Worm (Caenorhabditis elegans): ENCODE data around the gene srz-91.
"Not testable (repeated sequence)": the region's sequence is repeated elsewhere in the genome, so short reads cannot be mapped to it uniquely, and the experiment has no call there.

The srz-91 gene

DNA sequence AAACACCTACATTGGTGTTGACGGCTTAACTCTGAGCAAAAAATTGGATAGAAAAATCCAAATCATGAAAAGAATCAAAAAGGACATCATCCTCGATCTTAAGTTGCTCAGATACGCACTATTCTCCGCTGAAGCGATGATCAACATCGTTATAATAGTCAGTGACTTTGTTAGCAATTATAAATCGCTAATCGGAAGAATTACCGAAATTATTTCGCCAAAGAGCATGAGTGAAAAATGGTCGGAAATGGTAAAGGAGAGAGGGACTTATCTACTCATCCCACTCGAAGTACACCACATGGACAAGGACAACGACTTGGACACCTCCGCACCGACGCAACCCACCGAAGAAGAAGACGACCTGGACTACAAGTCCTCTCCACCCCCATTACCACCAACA is 27.9 kb upstream of the srz-91 start:
- TF ChIP-seq K02D7.2 (tag; optimal IDR thresholded peaks at IDR 0.05): no peak
- no peak for TF ChIP-seq elt-4 (tag; optimal IDR thresholded peaks at IDR 0.05)
- no peak for TF ChIP-seq nfya-1 (tag; optimal IDR thresholded peaks at IDR 0.05)

DNA sequence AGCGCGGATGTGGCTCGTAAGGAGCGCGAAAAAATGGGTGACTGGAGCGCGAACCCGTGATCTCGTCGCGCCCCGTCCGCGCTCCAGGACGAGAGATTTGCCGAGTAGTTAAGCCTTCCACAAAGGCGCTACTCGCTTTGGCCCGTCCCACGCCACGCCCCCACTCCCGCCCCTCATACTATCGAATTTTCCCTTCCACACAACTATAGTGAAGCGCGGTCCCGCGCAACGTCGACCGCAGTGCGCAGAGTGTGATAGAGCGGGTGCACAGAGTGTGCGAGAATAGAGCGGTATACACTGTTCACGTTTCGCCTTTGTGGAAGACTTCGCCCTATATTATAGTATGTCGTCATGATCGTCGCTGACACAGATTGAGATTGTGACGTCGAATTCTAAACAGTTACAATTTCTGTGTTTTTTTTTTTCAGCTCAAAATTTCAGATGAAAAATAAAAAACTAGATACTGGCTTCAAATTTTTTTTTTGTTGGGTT is 23.5 kb upstream of the srz-91 start, which contains the start of gene fbxa-133:
fbxa-133 (plus strand) TSS at position 442 of the 492 bp plus-strand sequence.
- TF ChIP-seq ceh-34 (tag; optimal IDR thresholded peaks at IDR 0.05); hlh-30 (tag; optimal IDR thresholded peaks at IDR 0.05; ENCODE audit: insufficient read depth); ama-1 (optimal IDR thresholded peaks at IDR 0.05): not testable (repeated sequence)

DNA sequence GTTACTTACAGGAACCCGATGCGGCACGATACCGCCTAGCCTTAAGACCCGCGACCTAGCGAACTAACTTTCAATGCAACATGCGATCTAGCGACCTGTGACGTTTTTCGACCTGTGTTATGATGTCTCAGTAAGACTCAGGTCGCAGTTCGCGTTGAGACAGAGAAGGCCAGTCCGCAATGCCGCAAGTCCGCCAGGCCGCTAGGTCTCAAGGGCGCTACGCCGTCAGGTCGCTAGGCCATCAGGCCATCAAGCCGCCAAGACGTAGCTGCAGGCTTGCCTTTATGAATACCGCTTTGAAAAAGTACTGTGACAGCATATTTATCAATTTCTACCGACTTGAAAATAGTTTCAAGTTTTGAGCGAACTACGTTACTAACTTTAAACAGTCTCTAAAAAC is 12.2 kb upstream of the srz-91 start:
- no peak for TF ChIP-seq ttx-3 (tag; optimal IDR thresholded peaks at IDR 0.05)
- no peak for TF ChIP-seq ztf-16 (tag; optimal IDR thresholded peaks at IDR 0.05)
- TF ChIP-seq ceh-19 (GFP tag; optimal IDR thresholded peaks at IDR 0.05): no peak

DNA sequence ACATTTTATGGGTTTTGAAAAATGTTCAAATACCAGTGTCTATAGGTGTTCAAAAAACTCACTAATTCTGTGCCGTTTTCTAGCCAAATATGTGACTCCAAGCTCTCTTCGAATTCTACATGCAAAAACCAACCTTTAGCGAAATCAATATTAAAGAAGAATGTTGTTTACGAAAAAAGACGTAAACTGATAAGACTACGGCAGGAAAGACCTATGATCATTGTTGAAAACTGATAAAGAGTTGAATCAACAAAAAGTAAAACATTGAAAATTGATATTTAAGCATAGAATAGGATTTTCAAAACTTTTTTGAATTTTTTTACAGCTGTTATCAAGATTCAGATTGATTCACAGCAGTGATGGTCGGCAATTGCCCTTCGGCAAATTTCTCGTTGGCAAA is 9.1 kb upstream of the srz-91 start, which contains the start of gene Y6G8.2:
Y6G8.2 (minus strand) TSS at position 147 of the 400 bp plus-strand sequence.
- peak; percentile 27 for TF ChIP-seq elt-2 (tag; optimal IDR thresholded peaks at IDR 0.05)
- TF ChIP-seq unc-42 (tag; optimal IDR thresholded peaks at IDR 0.05): no peak

DNA sequence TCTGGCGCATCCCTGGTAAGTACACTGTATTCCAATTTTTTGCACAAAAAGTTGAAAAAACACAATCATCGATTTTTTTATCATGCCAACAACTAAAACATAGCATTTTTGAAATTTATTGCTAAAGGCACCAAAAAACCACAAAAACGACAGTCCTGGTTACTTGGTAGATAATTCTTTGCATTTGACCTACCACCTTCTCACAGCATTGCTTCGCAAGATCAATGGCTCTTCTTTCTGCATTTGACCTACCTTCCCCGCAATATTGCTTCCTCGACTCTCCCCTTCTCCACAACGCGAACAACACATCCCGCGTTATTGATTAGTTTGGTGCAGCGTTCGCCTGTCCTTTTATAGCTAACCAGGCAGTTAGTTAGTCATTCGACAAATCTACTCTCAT is 6.4 kb upstream of the srz-91 start, which contains the start of gene ztf-25:
ztf-25 (plus strand) TSS at position 301 of the 400 bp plus-strand sequence.
- TF ChIP-seq ztf-16 (tag; optimal IDR thresholded peaks at IDR 0.05) (no peak), ceh-9 (tag; optimal IDR thresholded peaks at IDR 0.05) (no peak), pag-3 (tag; optimal IDR thresholded peaks at IDR 0.05; ENCODE audit: borderline replicate concordance) (no peak), ceh-14 (tag; optimal IDR thresholded peaks at IDR 0.05) (no peak), ama-1 (optimal IDR thresholded peaks at IDR 0.05) (no peak), ceh-34 (tag; optimal IDR thresholded peaks at IDR 0.05) (no peak), dve-1 (tag; optimal IDR thresholded peaks at IDR 0.05) (no peak), rnt-1 (tag; optimal IDR thresholded peaks at IDR 0.05) (no peak), Y22D7AL.16 (tag; optimal IDR thresholded peaks at IDR 0.05) (no peak)

DNA sequence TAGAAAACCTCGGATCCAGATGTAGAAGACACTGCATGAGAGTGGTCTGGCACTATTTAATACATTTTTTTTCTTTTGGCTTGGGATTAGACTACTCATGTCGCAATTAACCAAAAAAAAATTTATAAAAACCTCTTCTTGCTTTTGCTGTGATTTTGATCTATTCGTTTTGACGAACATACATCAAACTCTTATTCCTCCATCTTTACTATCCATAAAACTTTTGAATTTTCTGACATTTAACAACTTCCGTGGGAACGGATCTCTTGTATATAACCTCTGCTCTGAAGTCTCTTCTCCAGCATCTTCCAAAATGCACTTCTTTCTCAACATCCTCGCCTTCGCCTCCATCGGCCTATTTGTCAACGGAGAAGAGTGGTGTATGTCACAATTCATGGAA is 1.8 kb upstream of the srz-91 start, which contains the start of gene Y6G8.16:
Y6G8.16 (plus strand) TSS at position 301 of the 400 bp plus-strand sequence.
- TF ChIP-seq ceh-31, odd-2, fax-1 (tag; optimal IDR thresholded peaks at IDR 0.05): not testable (repeated sequence)

DNA sequence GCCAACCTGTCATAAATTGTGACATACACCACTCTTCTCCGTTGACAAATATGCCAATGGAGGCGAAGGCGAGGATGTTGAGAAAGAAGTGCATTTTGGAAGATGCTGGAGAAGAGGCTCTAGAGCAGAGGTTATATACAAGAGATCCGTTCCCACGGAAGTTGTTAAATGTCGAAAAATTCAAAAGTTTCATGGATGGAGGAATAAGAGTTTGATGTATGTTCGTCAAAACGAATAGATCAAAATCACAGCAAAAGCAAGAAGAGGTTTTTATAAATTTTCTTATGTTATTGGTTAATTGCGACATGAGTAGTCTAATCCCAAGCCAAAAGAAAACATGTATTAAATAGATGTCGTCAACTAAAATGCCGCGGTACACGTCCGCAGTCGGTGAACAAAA is 2.6 kb downstream of the srz-91 start, which contains the start of gene Y6G8.15:
Y6G8.15 (minus strand) TSS at position 101 of the 400 bp plus-strand sequence.
- not testable (repeated sequence) for TF ChIP-seq pag-3 (tag; optimal IDR thresholded peaks at IDR 0.05; ENCODE audit: borderline replicate concordance); madf-2 (tag; optimal IDR thresholded peaks at IDR 0.05); hlh-13 (GFP tag; optimal IDR thresholded peaks at IDR 0.05)

DNA sequence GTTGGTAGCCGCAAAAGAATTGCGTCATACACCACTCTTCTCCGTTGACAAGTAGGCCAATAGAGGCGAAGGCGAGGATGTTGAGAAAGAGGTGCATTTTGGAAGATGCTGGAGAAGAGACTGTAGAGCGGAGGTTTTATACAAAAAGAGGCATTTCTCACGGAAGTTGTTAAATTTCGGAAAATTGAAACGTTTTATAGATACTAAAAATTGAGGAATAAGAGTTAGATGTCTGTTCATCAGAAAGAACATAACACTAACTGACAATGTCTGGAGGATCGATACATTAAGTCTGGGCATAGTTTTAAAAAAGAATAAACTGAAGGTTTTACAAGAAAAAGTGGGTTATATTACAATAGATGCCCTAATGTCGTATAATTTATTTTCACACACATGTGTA is 6.4 kb downstream of the srz-91 start, which contains the start of gene Y6G8.14:
Y6G8.14 (minus strand) TSS at position 101 of the 400 bp plus-strand sequence.
- no peak for TF ChIP-seq pha-4 (tag; optimal IDR thresholded peaks at IDR 0.05)
- no peak for TF ChIP-seq ceh-48 (tag; optimal IDR thresholded peaks at IDR 0.05)
- no peak for TF ChIP-seq fkh-10 (GFP tag; optimal IDR thresholded peaks at IDR 0.05)
- TF ChIP-seq unc-86 (tag; optimal IDR thresholded peaks at IDR 0.05): no peak
- no peak for TF ChIP-seq zip-5 (tag; optimal IDR thresholded peaks at IDR 0.05)
- TF ChIP-seq F13H6.1 (tag; optimal IDR thresholded peaks at IDR 0.05): no peak
- no peak for TF ChIP-seq tbx-2 (tag; optimal IDR thresholded peaks at IDR 0.05)
- TF ChIP-seq dmd-4 (tag; optimal IDR thresholded peaks at IDR 0.05; ENCODE audit: borderline replicate concordance): no peak
- TF ChIP-seq madf-2 (tag; optimal IDR thresholded peaks at IDR 0.05): no peak
- no peak for TF ChIP-seq ttx-3 (tag; optimal IDR thresholded peaks at IDR 0.05)
- TF ChIP-seq hlh-30 (tag; optimal IDR thresholded peaks at IDR 0.05; ENCODE audit: insufficient read depth): no peak
- TF ChIP-seq hlh-6 (tag; optimal IDR thresholded peaks at IDR 0.05): no peak
- no peak for TF ChIP-seq nhr-232 (tag; optimal IDR thresholded peaks at IDR 0.05)
- no peak for TF ChIP-seq lin-11 (tag; optimal IDR thresholded peaks at IDR 0.05)
- TF ChIP-seq C08G9.2 (tag; optimal IDR thresholded peaks at IDR 0.05): no peak
- TF ChIP-seq ceh-31 (tag; optimal IDR thresholded peaks at IDR 0.05): no peak
